Fruit fly (Drosophila melanogaster) whole organism, prepupa: ENCODE measurements around the gene CG15891.
A peak's percentile ranks its signal among the peaks of the same experiment; 100 is the strongest.

Experiments
- CG11902 ChIP-seq: fragments of 200-800 bp; sonication (Bioruptor generic); optimal IDR thresholded peaks from 3 replicates; lab custom pipeline; 2016; ENCODE audit warnings: missing biosample characterization, missing genetic modification characterization
- CG15336 ChIP-seq: fragments of 200-800 bp; sonication (Bioruptor generic); IDR thresholded peaks from 2 replicates; pipeline ENCODE4 v1.3.6; 2022; ENCODE audit warnings: missing biosample characterization, missing genetic modification characterization
- CG6808 ChIP-seq: fragments of 200-800 bp; sonication (Bioruptor generic); optimal IDR thresholded peaks from 3 replicates; lab custom pipeline; 2017; ENCODE audit warnings: missing biosample characterization, missing genetic modification characterization, mild to moderate bottlenecking, moderate library complexity, missing genetic modification reagents
- CG8632 ChIP-seq: fragments of 200-800 bp; sonication (Bioruptor generic); optimal IDR thresholded peaks from 3 replicates; lab custom pipeline; 2016; ENCODE audit warnings: missing biosample characterization, missing genetic modification characterization
- CG9139 ChIP-seq: fragments of 200-800 bp; sonication (Bioruptor generic); optimal IDR thresholded peaks from 3 replicates; lab custom pipeline; 2017; ENCODE audit warnings: missing biosample characterization, mild to moderate bottlenecking, missing genetic modification characterization
- Gug ChIP-seq: fragments of 200-800 bp; sonication (Bioruptor generic); IDR thresholded peaks from 2 replicates; pipeline ENCODE4 v1.3.6; 2022; ENCODE audit warnings: missing biosample characterization, missing genetic modification characterization
- Lpt ChIP-seq: fragments of 200-800 bp; sonication (Bioruptor generic); optimal IDR thresholded peaks from 3 replicates; lab custom pipeline; 2016; ENCODE audit warnings: missing biosample characterization, missing genetic modification characterization
- dac ChIP-seq: fragments of 200-800 bp; sonication (Bioruptor generic); optimal IDR thresholded peaks from 2 replicates; lab custom pipeline; 2017; ENCODE audit warnings: missing biosample characterization, mild to moderate bottlenecking, missing genetic modification characterization
- dsx ChIP-seq: fragments of 200-800 bp; optimal IDR thresholded peaks from 3 replicates; lab custom pipeline; 2019; ENCODE audit warnings: missing biosample characterization, mild to moderate bottlenecking, missing genetic modification characterization, moderate library complexity; ENCODE audit not compliant: poor library complexity, severe bottlenecking
- salr ChIP-seq, 2 experiments: fragments of 200-800 bp; sonication (Bioruptor generic); optimal IDR thresholded peaks; 3 replicates each; lab custom pipeline; 2016 to 2018; ENCODE audit warnings: missing biosample characterization in 2 of 2, missing genetic modification characterization in 2 of 2, mild to moderate bottlenecking in 1 of 2

DNA sequence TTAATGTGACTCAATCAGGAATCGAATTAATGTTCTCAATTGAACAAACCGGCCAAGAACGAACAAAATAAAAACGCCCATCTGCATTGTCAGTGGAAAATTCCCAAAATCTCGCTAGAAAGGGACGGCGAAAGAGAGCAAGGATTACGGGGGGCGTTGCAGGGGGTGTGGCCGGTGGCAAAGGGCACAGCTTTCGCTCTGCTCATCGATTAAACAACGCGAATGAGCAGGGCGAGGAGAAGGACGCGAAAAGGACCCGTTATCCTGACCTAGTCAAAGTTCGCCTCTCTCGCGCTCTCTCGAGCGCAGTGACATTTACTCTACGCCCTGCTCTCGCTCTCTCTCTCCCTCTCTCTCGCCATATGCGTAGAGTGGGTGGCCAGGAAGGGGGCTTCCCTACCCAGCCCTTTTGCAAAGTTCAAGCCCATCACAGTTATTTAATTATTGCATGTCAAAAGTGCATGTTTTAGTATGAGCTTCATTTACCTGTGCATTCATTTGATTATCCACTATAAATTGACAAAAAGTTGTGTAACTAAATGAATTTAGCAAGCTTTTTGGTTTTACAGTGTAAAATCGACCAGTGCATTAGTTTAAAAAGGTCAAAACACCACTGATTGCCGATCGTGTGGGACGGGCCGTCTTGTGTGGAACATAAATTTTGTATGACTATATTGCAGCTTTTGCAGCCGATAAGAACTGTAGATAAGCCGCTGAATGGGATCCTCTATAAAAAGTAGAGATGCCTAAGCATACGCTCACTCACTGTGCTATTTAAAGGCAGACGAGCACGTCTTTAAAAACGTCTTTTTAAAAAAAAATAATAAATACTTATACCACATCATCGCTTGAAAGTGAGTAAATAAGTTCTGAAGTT, 43.8 kb upstream of the CG15891 start:
- TF ChIP-seq CG6808: peak; percentile 70
- TF ChIP-seq dsx (GFP tag; lab: Kevin White, UChicago): peak; percentile 27
- TF ChIP-seq CG15336 (GFP tag; lab: Robert Waterston, UW): peak; percentile 32; the same call in 1 of the 2 replicates
- peak; percentile 13 for TF ChIP-seq Lpt
- TF ChIP-seq CG11902 (GFP tag; lab: Kevin White, UChicago): no peak
- no peak for TF ChIP-seq CG9139 (GFP tag; lab: Kevin White, UChicago)
- TF ChIP-seq dac (GFP tag; lab: Kevin White, UChicago): no peak
- peak; percentile 20 to 46 for TF ChIP-seq salr (GFP tag; optimal IDR thresholded peaks at IDR 0.05; lab: Kevin White, UChicago)
- peak; percentile 33; the same call in 1 of the 2 replicates for TF ChIP-seq Gug (GFP tag; lab: Robert Waterston, UW)
- TF ChIP-seq CG8632 (GFP tag; lab: Kevin White, UChicago): peak; percentile 55
